Worm (Caenorhabditis elegans): ENCODE measurements around the gene srd-55.
"Not testable (repeated sequence)": the region's sequence is repeated elsewhere in the genome, so short reads cannot be mapped to it uniquely, and the experiment has no call there.

srd-55 gene

DNA sequence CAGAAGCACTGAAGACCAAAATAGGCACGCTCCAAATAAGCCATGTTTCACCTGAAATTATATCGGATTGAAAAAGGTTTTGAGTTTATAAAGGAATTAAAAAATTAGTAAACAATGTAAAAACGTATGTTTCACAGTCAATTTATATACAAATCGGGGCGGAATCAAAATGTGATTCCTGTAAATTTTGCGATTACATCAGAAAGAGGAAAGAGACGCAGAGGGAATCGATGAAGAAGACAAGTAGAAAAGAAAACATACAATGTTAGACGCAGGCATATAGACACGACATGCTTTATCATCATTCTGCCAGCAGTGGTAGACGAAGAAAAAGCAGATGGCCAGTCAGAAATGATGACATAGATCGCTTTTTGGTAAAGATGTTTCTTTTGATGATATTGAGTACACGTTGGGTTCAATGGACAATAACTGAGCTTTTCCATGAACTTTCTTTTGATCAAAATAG lies 44.3 kb upstream of the srd-55 start, which contains the start of gene msra-1 (continued):
- TF ChIP-seq C16A3.4 (tag; optimal IDR thresholded peaks at IDR 0.05) (no peak), unc-130 (tag; optimal IDR thresholded peaks at IDR 0.05) (no peak), nhr-90 (tag; optimal IDR thresholded peaks at IDR 0.05; ENCODE audit: poor library complexity) (no peak), sup-37 (GFP tag; optimal IDR thresholded peaks at IDR 0.05) (no peak), egl-13 (tag; optimal IDR thresholded peaks at IDR 0.05) (no peak), elt-3 (tag; optimal IDR thresholded peaks at IDR 0.05) (no peak), hlh-4 (tag; optimal IDR thresholded peaks at IDR 0.05) (no peak), lin-39 (tag; optimal IDR thresholded peaks at IDR 0.05) (no peak), fkh-4 (tag; optimal IDR thresholded peaks at IDR 0.05; ENCODE audit: borderline replicate concordance) (no peak), nhr-19 (GFP tag; conservative IDR thresholded peaks at IDR 0.05) (no peak), ztf-4 (tag; optimal IDR thresholded peaks at IDR 0.05) (no peak), dpl-1 (GFP tag; optimal IDR thresholded peaks at IDR 0.05) (peak in 2 of 3 experiments; percentile 3 to 10), elt-2 (tag; optimal IDR thresholded peaks at IDR 0.05) (peak; percentile 38), blmp-1 (tag; optimal IDR thresholded peaks at IDR 0.05) (peak; percentile 61), nhr-28 (tag; optimal IDR thresholded peaks at IDR 0.05) (no peak), nhr-71 (tag; optimal IDR thresholded peaks at IDR 0.05) (peak; percentile 47), lin-35 (GFP tag; optimal IDR thresholded peaks at IDR 0.05) (peak in 1 of 2 experiments; percentile 24), tbx-2 (tag; optimal IDR thresholded peaks at IDR 0.05) (no peak), xbp-1 (tag; optimal IDR thresholded peaks at IDR 0.05) (peak; percentile 21), zag-1 (tag; optimal IDR thresholded peaks at IDR 0.05) (no peak), grh-1 (GFP tag; IDR thresholded peaks at IDR 0.05) (no peak)

DNA sequence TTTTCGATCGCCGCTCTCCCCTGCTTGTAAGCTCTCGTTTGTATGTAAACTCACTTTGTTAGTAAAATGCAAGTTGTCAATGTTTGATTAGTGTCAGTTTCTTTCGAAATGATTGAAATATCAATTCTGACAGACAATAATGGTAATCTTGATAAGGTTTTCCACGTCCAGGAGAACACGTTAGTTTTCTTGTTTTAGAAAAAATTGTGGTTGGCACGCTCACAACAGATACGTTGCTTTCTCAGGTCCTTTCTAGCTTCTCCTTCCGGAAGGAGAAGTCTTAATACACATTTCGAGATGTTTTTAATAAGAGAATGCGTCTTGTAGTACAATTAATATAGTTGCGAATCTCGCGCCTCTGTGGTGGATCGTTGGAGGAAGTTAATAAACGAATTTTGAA lies 39.5 kb upstream of the srd-55 start, which contains the start of gene F43E2.6:
TSS of gene F43E2.6 (minus strand) at position 101 of the 400 bp plus-strand sequence.
- TF ChIP-seq nhr-20 (tag; optimal IDR thresholded peaks at IDR 0.05), result no peak
- TF ChIP-seq sox-4 (tag; optimal IDR thresholded peaks at IDR 0.05), result no peak
- TF ChIP-seq isw-1 (GFP tag; IDR thresholded peaks at IDR 0.05), result no peak
- TF ChIP-seq pax-3 (tag; optimal IDR thresholded peaks at IDR 0.05), result no peak
- TF ChIP-seq tlp-1 (tag; optimal IDR thresholded peaks at IDR 0.05), result no peak
- TF ChIP-seq jun-1 (tag; optimal IDR thresholded peaks at IDR 0.05), result no peak
- TF ChIP-seq efl-3 (GFP tag; optimal IDR thresholded peaks at IDR 0.05), result no peak

DNA sequence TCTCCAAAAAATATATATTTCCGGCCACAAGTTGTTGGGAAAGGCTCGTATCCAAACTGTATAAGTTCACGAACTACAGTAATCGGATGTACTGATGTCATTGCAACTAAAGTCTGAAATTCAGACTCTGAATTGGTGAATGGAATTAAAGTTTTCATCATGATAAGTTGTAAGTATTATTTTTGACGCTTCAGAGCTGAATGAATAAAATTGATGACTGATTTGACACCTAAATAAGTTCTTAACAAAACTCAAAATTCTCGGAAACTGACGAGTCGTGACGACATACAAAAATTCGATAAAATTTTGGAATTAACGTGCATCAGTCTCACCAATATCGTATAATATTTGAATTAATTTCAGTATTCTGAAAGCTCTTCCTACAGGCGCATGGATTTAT lies 38.1 kb upstream of the srd-55 start, which contains the start of gene F43E2.11:
TSS of gene F43E2.11 (minus strand) at position 101 of the 400 bp plus-strand sequence.
- TF ChIP-seq lin-39, egl-13, fkh-8 (tag; optimal IDR thresholded peaks at IDR 0.05): not testable (repeated sequence)

DNA sequence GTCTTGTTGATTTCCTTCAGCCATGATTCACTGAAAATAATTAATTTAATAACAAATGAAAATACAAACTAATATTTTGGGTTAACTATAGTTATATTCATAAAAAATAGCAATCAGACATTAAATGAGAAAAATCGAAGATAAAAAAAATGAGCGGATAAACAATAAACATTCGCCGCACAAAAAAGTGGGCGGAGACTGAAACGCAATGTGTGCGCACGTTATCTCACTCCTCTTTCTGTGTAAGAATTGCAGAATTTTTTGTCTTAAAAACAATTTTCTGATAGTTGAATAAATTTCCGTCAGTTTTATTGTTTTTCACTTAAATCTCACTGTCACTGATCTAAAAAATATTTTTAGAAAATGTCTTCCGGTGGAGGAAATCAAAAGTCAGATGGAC lies 34.1 kb upstream of the srd-55 start, which contains the start of the genes mtch-1 and rpb-4:
TSS of gene mtch-1 (minus strand) at position 24 of the 400 bp plus-strand sequence.
TSS of gene rpb-4 (plus strand) at position 353 of the 400 bp plus-strand sequence.
- TF ChIP-seq sup-37 (GFP tag; optimal IDR thresholded peaks at IDR 0.05), result no peak
- TF ChIP-seq ztf-11 (tag; optimal IDR thresholded peaks at IDR 0.05), result no peak
- no peak for TF ChIP-seq nhr-90 (tag; optimal IDR thresholded peaks at IDR 0.05; ENCODE audit: poor library complexity)
- no peak for TF ChIP-seq lin-39 (tag; optimal IDR thresholded peaks at IDR 0.05)
- TF ChIP-seq mef-2 (tag; optimal IDR thresholded peaks at IDR 0.05), result no peak
- peak; percentile 23 for TF ChIP-seq F16B12.6 (tag; optimal IDR thresholded peaks at IDR 0.05)
- TF ChIP-seq lir-3 (tag; optimal IDR thresholded peaks at IDR 0.05; ENCODE audit: poor library complexity), result peak; percentile 54
- TF ChIP-seq egl-13 (tag; optimal IDR thresholded peaks at IDR 0.05), result no peak
- no peak for TF ChIP-seq tbx-2 (tag; optimal IDR thresholded peaks at IDR 0.05)
- TF ChIP-seq unc-30 (tag; optimal IDR thresholded peaks at IDR 0.05), result no peak
- TF ChIP-seq nhr-47 (tag; optimal IDR thresholded peaks at IDR 0.05), result peak; percentile 10
- TF ChIP-seq ceh-82 (tag; optimal IDR thresholded peaks at IDR 0.05), result peak in 1 of 3 experiments; percentile 2
- peak; percentile 1 for TF ChIP-seq swsn-7 (tag; optimal IDR thresholded peaks at IDR 0.05)
- no peak for TF ChIP-seq zag-1 (tag; optimal IDR thresholded peaks at IDR 0.05)
- TF ChIP-seq tlp-1 (tag; optimal IDR thresholded peaks at IDR 0.05), result no peak
- TF ChIP-seq unc-98 (GFP tag; IDR thresholded peaks at IDR 0.05), result no peak
- no peak for TF ChIP-seq elt-3 (tag; optimal IDR thresholded peaks at IDR 0.05)
- no peak for TF ChIP-seq ets-5 (GFP tag; IDR thresholded peaks at IDR 0.05)
- TF ChIP-seq nhr-20 (tag; optimal IDR thresholded peaks at IDR 0.05), result peak; percentile 23
- TF ChIP-seq dpl-1 (GFP tag; optimal IDR thresholded peaks at IDR 0.05), result peak in 2 of 3 experiments; percentile 41 to 50
- TF ChIP-seq elt-2 (tag; optimal IDR thresholded peaks at IDR 0.05), result no peak
- TF ChIP-seq nhr-28 (tag; optimal IDR thresholded peaks at IDR 0.05), result no peak
- no peak for TF ChIP-seq nhr-19 (GFP tag; conservative IDR thresholded peaks at IDR 0.05)
- TF ChIP-seq ceh-88 (GFP tag; IDR thresholded peaks at IDR 0.05), result no peak
- peak; percentile 58 for TF ChIP-seq C16A3.4 (tag; optimal IDR thresholded peaks at IDR 0.05)
- no peak for TF ChIP-seq nhr-76 (tag; optimal IDR thresholded peaks at IDR 0.05)
- TF ChIP-seq ztf-4 (tag; optimal IDR thresholded peaks at IDR 0.05), result no peak
- TF ChIP-seq pax-3 (tag; optimal IDR thresholded peaks at IDR 0.05), result no peak
- no peak for TF ChIP-seq C34B4.2 (tag; optimal IDR thresholded peaks at IDR 0.05)
- no peak for TF ChIP-seq unc-62 (GFP tag; optimal IDR thresholded peaks at IDR 0.05)
- no peak for TF ChIP-seq hpl-2 (GFP tag; optimal IDR thresholded peaks at IDR 0.05)
